Fruit fly (Drosophila melanogaster) S2 (cell line): ENCODE results near the gene CG32459.

Source experiments
- CG8478 ChIP-seq: fragments of >200 bp; optimal IDR thresholded peaks from 2 replicates; lab custom pipeline; 2018
- CTCF ChIP-seq, 2 experiments: fragments of >200 bp; optimal IDR thresholded peaks; 2 replicates each; lab custom pipeline; 2018

DNA sequence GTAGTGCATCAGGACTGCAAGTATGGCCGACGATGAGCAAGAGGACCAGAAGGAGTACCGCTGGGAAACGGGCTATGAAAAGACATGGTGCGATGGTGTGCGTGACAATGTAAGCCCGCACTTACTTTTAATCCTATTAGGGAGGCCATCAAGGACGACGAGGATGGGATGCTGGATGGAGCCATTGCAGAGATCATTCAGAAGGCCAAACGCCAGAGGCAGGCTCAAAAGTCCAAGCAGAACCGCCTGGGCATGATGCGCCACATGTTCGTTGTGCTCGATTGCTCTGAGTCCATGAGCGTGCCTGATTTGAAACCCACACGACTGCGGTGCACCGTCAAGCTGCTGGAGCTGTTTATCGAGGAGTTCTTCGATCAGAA is 23.5 kb upstream of the CG32459 start:
- no peak for TF ChIP-seq CG8478 (lab: Kevin White, UChicago)
- TF ChIP-seq CTCF (optimal IDR thresholded peaks at IDR 0.05; lab: Kevin White, UChicago), result no peak
